Fruit fly (Drosophila melanogaster): ENCODE data around the gene m.

The m gene

DNA sequence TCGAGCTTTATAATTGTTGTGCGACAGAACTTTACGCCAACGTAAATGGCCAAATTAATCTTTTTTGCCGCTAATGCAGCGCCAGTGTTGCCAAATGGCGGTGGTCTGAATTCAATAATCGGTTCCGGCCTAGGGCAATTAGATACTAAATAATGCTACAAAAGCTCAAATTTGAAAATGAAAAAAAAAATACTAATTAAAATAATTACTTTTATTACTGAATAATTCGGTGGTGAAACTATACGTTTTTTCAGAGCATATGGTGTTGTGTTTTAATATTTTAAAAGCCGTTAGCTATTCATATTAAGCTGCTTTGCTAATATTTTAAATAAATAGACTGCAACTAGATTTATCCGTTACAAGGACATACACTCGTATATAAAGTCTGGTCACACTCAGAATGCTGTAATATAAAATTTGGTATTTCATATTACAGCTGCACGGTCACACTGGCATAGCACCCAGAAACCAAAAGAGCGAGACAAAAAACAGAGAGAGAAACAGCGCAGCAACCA lies 62.4 kb downstream of the m start, which contains the start of the genes CG1578 and rudhira:
Gene CG1578 (minus strand): TSS at position 118 of the 515 bp plus-strand sequence.
Gene rudhira (plus strand): TSS at position 465 of the 515 bp plus-strand sequence.
- no peak for TF ChIP-seq jim (GFP tag; optimal IDR thresholded peaks at IDR 0.05)
- no peak for TF ChIP-seq tai (GFP tag; optimal IDR thresholded peaks at IDR 0.05)
- no peak for TF ChIP-seq GATAd (GFP tag; optimal IDR thresholded peaks at IDR 0.05)
- peak; percentile 24 for TF ChIP-seq fru (GFP tag; optimal IDR thresholded peaks at IDR 0.05)
- TF ChIP-seq HLH106 (tag; optimal IDR thresholded peaks at IDR 0.05) = peak; percentile 11

DNA sequence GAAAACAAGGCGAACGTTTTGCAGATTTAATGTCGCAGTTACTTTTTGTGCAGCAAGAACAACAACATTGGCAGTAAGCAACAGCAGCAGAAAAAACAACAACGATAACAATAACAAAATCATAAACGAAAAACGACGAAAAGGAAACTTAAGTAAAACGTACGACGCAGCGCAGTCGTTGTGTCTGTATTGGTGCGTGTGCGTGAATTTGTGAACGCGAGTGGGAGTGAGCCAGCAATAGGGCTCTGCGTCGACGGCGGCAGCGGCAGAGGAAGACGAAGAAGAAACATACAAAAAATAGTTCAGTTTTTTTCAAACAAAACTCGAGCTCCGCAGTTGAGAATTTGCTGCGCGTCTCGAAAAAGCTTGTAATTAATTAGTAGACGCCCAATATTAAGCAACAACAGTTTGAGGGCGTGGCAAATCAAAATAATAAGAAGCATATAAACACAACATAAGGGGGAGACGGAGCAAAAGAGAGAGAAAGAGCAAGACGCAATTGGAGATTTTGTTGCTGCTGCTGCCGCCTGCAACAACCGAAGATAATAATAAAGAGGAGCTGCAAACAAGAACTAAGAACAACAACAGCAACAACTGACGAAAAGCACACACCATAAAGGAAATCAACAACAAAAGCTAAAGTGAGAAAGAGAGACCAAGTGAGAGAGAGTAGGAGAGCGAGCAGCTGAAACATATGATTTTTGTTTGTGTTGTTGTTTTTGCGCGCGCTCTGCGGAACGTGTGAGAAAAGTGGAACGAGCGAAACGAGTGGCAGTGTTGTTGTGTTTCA lies 63.3 kb downstream of the m start:
- TF ChIP-seq CG32264 (GFP tag; optimal IDR thresholded peaks at IDR 0.05) (no peak), Dif (GFP tag; optimal IDR thresholded peaks at IDR 0.05; ENCODE audit: partially characterized antibody) (peak; percentile 64), usp (GFP tag; optimal IDR thresholded peaks at IDR 0.05) (no peak), sv (GFP tag; optimal IDR thresholded peaks at IDR 0.05) (no peak), psq (GFP tag; optimal IDR thresholded peaks at IDR 0.05) (peak; percentile 89), dl (GFP tag; optimal IDR thresholded peaks at IDR 0.05; ENCODE audit: insufficient read depth in 1 of 2, partially characterized antibody in 2 of 2) (peak; percentile 44 to 64), Sp1 (GFP tag; optimal IDR thresholded peaks at IDR 0.05) (no peak), Rel (GFP tag; optimal IDR thresholded peaks at IDR 0.05) (peak; percentile 38), Rel (tag; optimal IDR thresholded peaks at IDR 0.05) (no peak), Jra (GFP tag; optimal IDR thresholded peaks at IDR 0.05) (no peak)

DNA sequence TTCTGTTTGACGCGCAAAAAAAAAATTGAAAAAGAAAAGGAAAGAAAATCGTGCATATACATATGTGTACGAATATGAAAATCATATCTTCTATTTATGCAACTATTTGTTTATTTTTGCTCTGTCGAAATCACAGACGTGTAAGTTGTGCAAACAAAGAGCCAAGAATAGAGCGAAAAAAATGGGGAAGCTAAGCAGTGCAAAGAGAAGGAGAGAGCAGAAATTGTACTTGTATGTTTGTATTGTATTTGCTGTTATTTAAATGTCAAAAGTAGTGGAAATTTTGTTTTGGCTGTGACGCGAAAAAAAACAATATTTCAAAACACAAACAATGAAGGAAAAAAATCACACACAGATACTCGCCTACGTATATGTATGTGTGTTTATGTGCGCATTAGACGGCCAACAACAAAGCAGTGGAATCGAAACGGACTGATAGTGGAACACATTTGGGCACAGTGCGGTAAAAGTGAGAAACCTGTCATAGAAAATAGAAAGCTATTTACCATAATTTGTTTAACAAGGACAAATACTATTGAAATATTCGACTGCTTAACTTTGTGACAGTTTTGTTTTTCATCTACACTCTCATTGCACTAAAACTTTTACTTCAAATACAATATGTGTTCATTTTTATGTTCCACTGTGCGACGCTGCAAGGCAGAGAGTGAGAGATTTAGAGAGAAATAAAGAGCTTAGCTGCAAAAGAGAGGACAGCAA lies 64.1 kb downstream of the m start:
- TF ChIP-seq dl (GFP tag; optimal IDR thresholded peaks at IDR 0.05; ENCODE audit: insufficient read depth in 1 of 2, partially characterized antibody in 2 of 2) = no peak
- peak; percentile 97 for TF ChIP-seq rgr (GFP tag; optimal IDR thresholded peaks at IDR 0.05)
- peak; percentile 42 for TF ChIP-seq dsf (GFP tag; optimal IDR thresholded peaks at IDR 0.05; ENCODE audit: borderline replicate concordance)
- peak; percentile 57 for TF ChIP-seq Mio (GFP tag; optimal IDR thresholded peaks at IDR 0.05)
- no peak for TF ChIP-seq jim (GFP tag; optimal IDR thresholded peaks at IDR 0.05)
- TF ChIP-seq dmrt93B (GFP tag; optimal IDR thresholded peaks at IDR 0.05) = peak; percentile 72
- TF ChIP-seq Sp1 (GFP tag; optimal IDR thresholded peaks at IDR 0.05) = peak; percentile 91
- no peak for TF ChIP-seq usp (GFP tag; optimal IDR thresholded peaks at IDR 0.05)
- TF ChIP-seq CrebA (GFP tag; optimal IDR thresholded peaks at IDR 0.05; ENCODE audit: borderline replicate concordance) = peak; percentile 78
- peak; percentile 92 for TF ChIP-seq br (GFP tag; optimal IDR thresholded peaks at IDR 0.05)
- peak; percentile 96 for TF ChIP-seq ey (GFP tag; optimal IDR thresholded peaks at IDR 0.05)
- peak; percentile 93 for TF ChIP-seq sv (GFP tag; optimal IDR thresholded peaks at IDR 0.05)
- peak; percentile 93 for TF ChIP-seq OdsH (GFP tag; optimal IDR thresholded peaks at IDR 0.05)
- peak; percentile 72 for TF ChIP-seq CG9705 (GFP tag; optimal IDR thresholded peaks at IDR 0.05)
- no peak for TF ChIP-seq Dfd (GFP tag; optimal IDR thresholded peaks at IDR 0.05)
- peak; percentile 67 for TF ChIP-seq Jra (GFP tag; optimal IDR thresholded peaks at IDR 0.05)
- TF ChIP-seq Hr78 (GFP tag; optimal IDR thresholded peaks at IDR 0.05) = no peak
- no peak for TF ChIP-seq N (GFP tag; optimal IDR thresholded peaks at IDR 0.05)
- TF ChIP-seq CG32264 (GFP tag; optimal IDR thresholded peaks at IDR 0.05) = peak; percentile 83
- TF ChIP-seq h (GFP tag; optimal IDR thresholded peaks at IDR 0.05) = peak; percentile 96
- TF ChIP-seq Hnf4 (GFP tag; optimal IDR thresholded peaks at IDR 0.05) = peak; percentile 92
- peak; percentile 96 for TF ChIP-seq fru (GFP tag; optimal IDR thresholded peaks at IDR 0.05)
- no peak for TF ChIP-seq Myc (optimal IDR thresholded peaks at IDR 0.05)
- TF ChIP-seq Vsx2 (GFP tag; optimal IDR thresholded peaks at IDR 0.05; ENCODE audit: partially characterized antibody) = no peak
- TF ChIP-seq brk (GFP tag; optimal IDR thresholded peaks at IDR 0.05) = peak; percentile 89
- peak; percentile 89 for TF ChIP-seq HLH106 (tag; optimal IDR thresholded peaks at IDR 0.05)
- TF ChIP-seq pan (optimal IDR thresholded peaks at IDR 0.05) = no peak
- no peak for TF ChIP-seq Dif (GFP tag; optimal IDR thresholded peaks at IDR 0.05; ENCODE audit: partially characterized antibody)
- TF ChIP-seq psq (GFP tag; optimal IDR thresholded peaks at IDR 0.05) = peak; percentile 92
- TF ChIP-seq Abd-B (GFP tag; optimal IDR thresholded peaks at IDR 0.05) = no peak
- no peak for TF ChIP-seq Hr83 (GFP tag; optimal IDR thresholded peaks at IDR 0.05; ENCODE audit: poor library complexity, severe bottlenecking)
- peak; percentile 85 for TF ChIP-seq Rel (GFP tag; optimal IDR thresholded peaks at IDR 0.05)
- peak; percentile 63 for TF ChIP-seq Rel (tag; optimal IDR thresholded peaks at IDR 0.05)
- TF ChIP-seq lola (GFP tag; optimal IDR thresholded peaks at IDR 0.05) = no peak
- peak; percentile 81 for TF ChIP-seq tai (GFP tag; optimal IDR thresholded peaks at IDR 0.05)
- peak; percentile 80 for TF ChIP-seq sage (GFP tag; optimal IDR thresholded peaks at IDR 0.05)
- peak; percentile 93 for TF ChIP-seq woc (GFP tag; optimal IDR thresholded peaks at IDR 0.05)
- peak; percentile 27 for TF ChIP-seq GATAd (GFP tag; optimal IDR thresholded peaks at IDR 0.05)
- TF ChIP-seq foxo (GFP tag; optimal IDR thresholded peaks at IDR 0.05) = peak; percentile 75 to 96

All from whole organism, wandering third instar larva.